Worm (Caenorhabditis elegans): ENCODE results near the gene ZC317.7.

ZC317.7 gene

ce11 chrV:5465335-5465734, 5.5 kb downstream of the ZC317.7 start, which contains the start of gene srg-68:
Gene srg-68, minus strand, starts transcription at chrV:5465435.
- TF ChIP-seq Y56A3A.18 (GFP tag; IDR thresholded peaks at IDR 0.05) (no peak), snpc-1.3 (tag; optimal IDR thresholded peaks at IDR 0.05; ENCODE audit: insufficient read depth) (no peak), attf-3 (GFP tag; conservative IDR thresholded peaks at IDR 0.05) (no peak), ztf-22 (GFP tag; optimal IDR thresholded peaks at IDR 0.05) (no peak), hlh-26 (GFP tag; conservative IDR thresholded peaks at IDR 0.05) (no peak), ama-1 (optimal IDR thresholded peaks at IDR 0.05) (no peak), ama-1 (GFP tag; optimal IDR thresholded peaks at IDR 0.05) (no peak), C06A6.2 (GFP tag; conservative IDR thresholded peaks at IDR 0.05) (no peak), nhr-179 (tag; optimal IDR thresholded peaks at IDR 0.05) (no peak), nhr-120 (GFP tag; IDR thresholded peaks at IDR 0.05) (no peak), him-1 (tag; optimal IDR thresholded peaks at IDR 0.05) (no peak), ztf-3 (GFP tag; optimal IDR thresholded peaks at IDR 0.05) (no peak), chd-7 (tag; optimal IDR thresholded peaks at IDR 0.05) (no peak)

ce11 chrV:5462894-5463293, 7.9 kb downstream of the ZC317.7 start, which contains the start of gene srg-67:
Gene srg-67, minus strand, starts transcription at chrV:5462994.
- TF ChIP-seq C17E4.6 (GFP tag; IDR thresholded peaks at IDR 0.05): no peak
- no peak for TF ChIP-seq lsy-27 (tag; optimal IDR thresholded peaks at IDR 0.05; ENCODE audit: borderline replicate concordance, insufficient read depth)
- TF ChIP-seq zfh-2 (GFP tag; conservative IDR thresholded peaks at IDR 0.05): no peak
- TF ChIP-seq ztf-28 (GFP tag; IDR thresholded peaks at IDR 0.05): no peak
- no peak for TF ChIP-seq F10E7.11 (tag; optimal IDR thresholded peaks at IDR 0.05)
- no peak for TF ChIP-seq D2030.7 (GFP tag; IDR thresholded peaks at IDR 0.05)
- no peak for TF ChIP-seq madf-10 (tag; optimal IDR thresholded peaks at IDR 0.05)
- no peak for TF ChIP-seq F39B2.1 (GFP tag; IDR thresholded peaks at IDR 0.05)
- TF ChIP-seq mes-4 (tag; optimal IDR thresholded peaks at IDR 0.05): no peak
- no peak for TF ChIP-seq lir-1 (GFP tag; conservative IDR thresholded peaks at IDR 0.05)
- no peak for TF ChIP-seq akir-1 (GFP tag; optimal IDR thresholded peaks at IDR 0.05)
- TF ChIP-seq cebp-2 (GFP tag; IDR thresholded peaks at IDR 0.05): no peak
- TF ChIP-seq efl-1 (GFP tag; optimal IDR thresholded peaks at IDR 0.05): no peak

- TF ChIP-seq ceh-40 (GFP tag; IDR thresholded peaks at IDR 0.05) (no peak), F37B4.10 (GFP tag; IDR thresholded peaks at IDR 0.05) (no peak), ama-1 (optimal IDR thresholded peaks at IDR 0.05) (no peak), ama-1 (GFP tag; optimal IDR thresholded peaks at IDR 0.05) (no peak), ztf-25 (GFP tag; IDR thresholded peaks at IDR 0.05) (no peak), ztf-6 (GFP tag; IDR thresholded peaks at IDR 0.05) (no peak), C17E4.6 (GFP tag; IDR thresholded peaks at IDR 0.05) (no peak), lag-1 (GFP tag; IDR thresholded peaks at IDR 0.05) (no peak), attf-3 (GFP tag; conservative IDR thresholded peaks at IDR 0.05) (no peak), egl-44 (GFP tag; IDR thresholded peaks at IDR 0.05) (no peak), snpc-1.3 (tag; optimal IDR thresholded peaks at IDR 0.05; ENCODE audit: insufficient read depth) (no peak), nhr-80 (tag; optimal IDR thresholded peaks at IDR 0.05) (no peak), ztf-3 (GFP tag; optimal IDR thresholded peaks at IDR 0.05) (no peak), nhr-179 (tag; optimal IDR thresholded peaks at IDR 0.05) (no peak), madf-3 (GFP tag; IDR thresholded peaks at IDR 0.05) (no peak), Y79H2A.3 (GFP tag; conservative IDR thresholded peaks at IDR 0.05) (no peak), sdz-38 (tag; optimal IDR thresholded peaks at IDR 0.05) (no peak), lin-26 (GFP tag; IDR thresholded peaks at IDR 0.05) (no peak), xnd-1 (tag; optimal IDR thresholded peaks at IDR 0.05) (no peak), ztf-28 (GFP tag; IDR thresholded peaks at IDR 0.05) (no peak), ceh-91 (GFP tag; IDR thresholded peaks at IDR 0.05) (no peak)
Measured at ce11 chrV:5459806-5460205, 11.0 kb downstream of the ZC317.7 start, which contains the start of gene ZC317.2. Gene ZC317.2, plus strand, starts transcription at chrV:5460106.

Measured in whole organism, young adult.